Fruit fly (Drosophila melanogaster) whole organism, embryonic: ENCODE measurements around the gene Mrp5.

Source experiments
- Ada2b ChIP-seq: fragments of 200-800 bp; sonication (Bioruptor generic); IDR thresholded peaks from 2 replicates; pipeline ENCODE4 v1.3.6; 2022; ENCODE audit warnings: missing biosample characterization, missing genetic modification characterization
- Atf6 ChIP-seq: fragments of 200-800 bp; sonication (Bioruptor generic); IDR thresholded peaks from 2 replicates; pipeline ENCODE4 v1.3.6; 2022; ENCODE audit warnings: missing biosample characterization, missing genetic modification characterization
- Blimp-1 ChIP-seq: fragments of 200-800 bp; sonication (Bioruptor generic); optimal IDR thresholded peaks from 3 replicates; lab custom pipeline; 2018; ENCODE audit warnings: missing biosample characterization, missing genetic modification characterization, mild to moderate bottlenecking, moderate library complexity, missing genetic modification reagents
- BtbVII ChIP-seq: fragments of 200-800 bp; sonication (Bioruptor generic); optimal IDR thresholded peaks from 3 replicates; lab custom pipeline; 2017; ENCODE audit warnings: missing biosample characterization, mild to moderate bottlenecking, missing genetic modification characterization
- CG12071 ChIP-seq: fragments of 200-800 bp; sonication (Bioruptor generic); optimal IDR thresholded peaks from 3 replicates; lab custom pipeline; 2018; ENCODE audit warnings: missing biosample characterization, mild to moderate bottlenecking, missing genetic modification characterization
- CG12659 ChIP-seq: fragments of 200-800 bp; sonication (Bioruptor generic); optimal IDR thresholded peaks from 3 replicates; lab custom pipeline; 2017; ENCODE audit warnings: mild to moderate bottlenecking, missing biosample characterization, missing genetic modification reagents, missing genetic modification characterization
- CG13624 ChIP-seq: fragments of 200-800 bp; sonication (Bioruptor generic); optimal IDR thresholded peaks from 2 replicates; lab custom pipeline; 2016; ENCODE audit warnings: missing biosample characterization, missing genetic modification characterization
- CG14667 ChIP-seq: fragments of 200-800 bp; sonication (Bioruptor generic); IDR thresholded peaks from 2 replicates; pipeline ENCODE4 v1.3.6; 2022; ENCODE audit warnings: missing biosample characterization, missing genetic modification characterization
- CG15011 ChIP-seq: fragments of 200-800 bp; sonication (Bioruptor generic); optimal IDR thresholded peaks from 3 replicates; lab custom pipeline; 2018; ENCODE audit warnings: missing biosample characterization, mild to moderate bottlenecking, missing genetic modification characterization
- CG17359 ChIP-seq: fragments of 200-800 bp; sonication (Bioruptor generic); optimal IDR thresholded peaks from 3 replicates; lab custom pipeline; 2018; ENCODE audit warnings: missing biosample characterization, mild to moderate bottlenecking, missing genetic modification characterization, moderate library complexity
- CG17612 ChIP-seq: fragments of 200-800 bp; sonication (Bioruptor generic); IDR thresholded peaks from 2 replicates; pipeline ENCODE4 v1.3.6; 2022; ENCODE audit warnings: missing biosample characterization, missing genetic modification characterization
- CG18764 ChIP-seq: fragments of 200-800 bp; sonication (Bioruptor generic); optimal IDR thresholded peaks from 3 replicates; lab custom pipeline; 2016; ENCODE audit warnings: missing biosample characterization, missing genetic modification characterization
- CG42726 ChIP-seq: fragments of 200-800 bp; sonication (Bioruptor generic); IDR thresholded peaks from 2 replicates; pipeline ENCODE4 v1.3.6; 2022; ENCODE audit warnings: missing biosample characterization, missing genetic modification characterization; ENCODE audit not compliant: partially characterized antibody
- CG4820 ChIP-seq: fragments of 200-800 bp; sonication (Bioruptor generic); optimal IDR thresholded peaks from 3 replicates; lab custom pipeline; 2016; ENCODE audit warnings: missing biosample characterization, missing genetic modification characterization
- CG8388 ChIP-seq: fragments of 200-800 bp; sonication (Bioruptor generic); optimal IDR thresholded peaks from 2 replicates; lab custom pipeline; 2019; ENCODE audit warnings: missing biosample characterization, mild to moderate bottlenecking, missing genetic modification characterization, moderate library complexity
- CG8924 ChIP-seq: fragments of 200-800 bp; optimal IDR thresholded peaks from 3 replicates; lab custom pipeline; 2019; ENCODE audit warnings: missing biosample characterization, mild to moderate bottlenecking, missing genetic modification characterization, moderate library complexity
- CG9932 ChIP-seq: fragments of 200-800 bp; sonication (Bioruptor generic); IDR thresholded peaks from 2 replicates; pipeline ENCODE4 v1.3.6; 2022; ENCODE audit warnings: missing biosample characterization, missing genetic modification characterization
- D19A ChIP-seq: fragments of 200-800 bp; optimal IDR thresholded peaks from 3 replicates; lab custom pipeline; 2019; ENCODE audit warnings: missing biosample characterization, mild to moderate bottlenecking, missing genetic modification characterization, moderate library complexity
- Dll ChIP-seq: fragments of 200-800 bp; sonication (Bioruptor generic); IDR thresholded peaks from 4 replicates; pipeline ENCODE4 v1.3.6; 2022; ENCODE audit warnings: missing biosample characterization, missing genetic modification characterization; ENCODE audit not compliant: partially characterized antibody
- Fer2 ChIP-seq: fragments of 200-800 bp; sonication (Bioruptor generic); optimal IDR thresholded peaks from 2 replicates; lab custom pipeline; 2018; ENCODE audit warnings: missing biosample characterization, mild to moderate bottlenecking, missing genetic modification characterization, moderate library complexity
- HLHmδ ChIP-seq: fragments of 200-800 bp; sonication (Bioruptor generic); optimal IDR thresholded peaks from 2 replicates; lab custom pipeline; 2018; ENCODE audit warnings: missing biosample characterization, mild to moderate bottlenecking, missing genetic modification characterization, moderate library complexity
- Hand ChIP-seq: fragments of 200-800 bp; sonication (Bioruptor generic); optimal IDR thresholded peaks from 2 replicates; lab custom pipeline; 2017; ENCODE audit warnings: mild to moderate bottlenecking, missing biosample characterization, missing genetic modification reagents, missing genetic modification characterization
- Hr78 ChIP-seq, 2 experiments: fragments of 200-800 bp in 1 of 2; fragments of >200 bp in 1 of 2; sonication (Bioruptor generic) in 1 of 2; optimal IDR thresholded peaks; 2 replicates each; lab custom pipeline; 2017 to 2019; ENCODE audit warnings: missing biosample characterization in 2 of 2, missing genetic modification characterization in 2 of 2, mild to moderate bottlenecking in 1 of 2, moderate library complexity in 1 of 2
- MESR4 ChIP-seq: fragments of 200-800 bp; sonication (Bioruptor generic); optimal IDR thresholded peaks from 2 replicates; lab custom pipeline; 2018; ENCODE audit warnings: missing biosample characterization, mild to moderate bottlenecking, missing genetic modification characterization, moderate library complexity
- NfI ChIP-seq: fragments of 200-800 bp; sonication (Bioruptor generic); optimal IDR thresholded peaks from 3 replicates; lab custom pipeline; 2018; ENCODE audit warnings: missing biosample characterization, mild to moderate bottlenecking, missing genetic modification characterization, moderate library complexity
- Rx ChIP-seq: fragments of 200-800 bp; sonication (Bioruptor generic); IDR thresholded peaks from 2 replicates; pipeline ENCODE4 v1.3.6; 2022; ENCODE audit warnings: missing biosample characterization, missing genetic modification characterization
- ab ChIP-seq: fragments of 200-800 bp; sonication (Bioruptor generic); optimal IDR thresholded peaks from 2 replicates; lab custom pipeline; 2016; ENCODE audit warnings: missing biosample characterization, missing genetic modification characterization
- ci ChIP-seq: fragments of 200-800 bp; sonication (Bioruptor generic); IDR thresholded peaks from 3 replicates; pipeline ENCODE4 v1.3.6; 2022; ENCODE audit warnings: missing biosample characterization, missing genetic modification characterization
- cwo ChIP-seq: fragments of 200-800 bp; sonication (Bioruptor generic); optimal IDR thresholded peaks from 3 replicates; lab custom pipeline; 2017; ENCODE audit warnings: missing biosample characterization, missing genetic modification characterization, mild to moderate bottlenecking, moderate library complexity, missing genetic modification reagents
- dmrt99B ChIP-seq: fragments of 200-800 bp; sonication (Bioruptor generic); optimal IDR thresholded peaks from 2 replicates; lab custom pipeline; 2018; ENCODE audit warnings: missing biosample characterization, mild to moderate bottlenecking, missing genetic modification characterization, moderate library complexity
- esg ChIP-seq: fragments of 200-800 bp; sonication (Bioruptor generic); conservative IDR thresholded peaks from 2 replicates; pipeline ENCODE4 v1.3.6; 2022; ENCODE audit warnings: missing biosample characterization, missing genetic modification characterization
- fd3F ChIP-seq: fragments of 200-800 bp; sonication (Bioruptor generic); optimal IDR thresholded peaks from 2 replicates; lab custom pipeline; 2018; ENCODE audit warnings: missing biosample characterization, mild to moderate bottlenecking, missing genetic modification characterization, moderate library complexity
- grau ChIP-seq: fragments of 200-800 bp; optimal IDR thresholded peaks from 3 replicates; lab custom pipeline; 2019; ENCODE audit warnings: missing biosample characterization, mild to moderate bottlenecking, missing genetic modification characterization, moderate library complexity
- gsb-n ChIP-seq: fragments of 200-800 bp; sonication (Bioruptor generic); optimal IDR thresholded peaks from 3 replicates; lab custom pipeline; 2018; ENCODE audit warnings: missing biosample characterization, mild to moderate bottlenecking, missing genetic modification characterization
- inv ChIP-seq: fragments of 200-800 bp; sonication (Bioruptor generic); IDR thresholded peaks from 2 replicates; pipeline ENCODE4 v1.3.6; 2022; ENCODE audit warnings: missing biosample characterization, missing genetic modification characterization; ENCODE audit not compliant: partially characterized antibody
- ken ChIP-seq: fragments of 200-800 bp; sonication (Bioruptor generic); IDR thresholded peaks from 3 replicates; pipeline ENCODE4 v1.3.6; 2022; ENCODE audit warnings: missing biosample characterization, missing genetic modification characterization
- klu ChIP-seq: fragments of 200-800 bp; sonication (Bioruptor generic); IDR thresholded peaks from 2 replicates; pipeline ENCODE4 v1.3.6; 2022; ENCODE audit warnings: missing biosample characterization, missing genetic modification characterization
- kni ChIP-seq: fragments of 200-800 bp; sonication (Bioruptor generic); optimal IDR thresholded peaks from 3 replicates; lab custom pipeline; 2017; ENCODE audit warnings: mild to moderate bottlenecking, missing biosample characterization, missing genetic modification reagents, missing genetic modification characterization
- knrl ChIP-seq: fragments of 200-800 bp; sonication (Bioruptor generic); IDR thresholded peaks from 3 replicates; pipeline ENCODE4 v1.3.6; 2022; ENCODE audit warnings: missing biosample characterization, missing genetic modification characterization; ENCODE audit not compliant: partially characterized antibody
- lmd ChIP-seq: fragments of 200-800 bp; sonication (Bioruptor generic); IDR thresholded peaks from 2 replicates; pipeline ENCODE4 v1.3.6; 2022; ENCODE audit warnings: missing biosample characterization, missing genetic modification characterization
- nerfin-1 ChIP-seq: fragments of 200-800 bp; sonication (Bioruptor generic); optimal IDR thresholded peaks from 3 replicates; lab custom pipeline; 2019; ENCODE audit warnings: missing biosample characterization, mild to moderate bottlenecking, missing genetic modification characterization, moderate library complexity
- org-1 ChIP-seq: fragments of 200-800 bp; sonication (Bioruptor generic); optimal IDR thresholded peaks from 2 replicates; lab custom pipeline; 2017; ENCODE audit warnings: missing biosample characterization, missing genetic modification characterization
- otp ChIP-seq: fragments of 200-800 bp; sonication (Bioruptor generic); IDR thresholded peaks from 3 replicates; pipeline ENCODE4, ENCODE4 v1.3.6; 2022; ENCODE audit warnings: missing biosample characterization, missing genetic modification characterization
- pan ChIP-seq, 4 experiments: fragments of >200 bp in 3 of 4; fragments of 200-800 bp in 1 of 4; sonication (Bioruptor generic) in 1 of 4; optimal IDR thresholded peaks in 3 of 4; IDR thresholded peaks in 1 of 4; 2 replicates each; pipeline versions ENCODE4 v1.3.6 to Lab custom; 2017 to 2022; ENCODE audit warnings: missing biosample characterization in 2 of 4, missing genetic modification characterization in 2 of 4, mixed read lengths in 1 of 4
- sisA ChIP-seq: fragments of 200-800 bp; sonication (Bioruptor generic); IDR thresholded peaks from 2 replicates; pipeline ENCODE4 v1.3.6; 2022; ENCODE audit warnings: missing biosample characterization, missing genetic modification characterization
- slp2 ChIP-seq: fragments of 200-800 bp; sonication (Bioruptor generic); optimal IDR thresholded peaks from 2 replicates; lab custom pipeline; 2016; ENCODE audit warnings: missing biosample characterization, missing genetic modification characterization
- ttk ChIP-seq: fragments of 200-800 bp; sonication (Bioruptor generic); IDR thresholded peaks from 2 replicates; pipeline ENCODE4 v2.1.2; 2022; ENCODE audit warnings: missing biosample characterization, missing genetic modification characterization
- twi ChIP-seq: fragments of 200-800 bp; optimal IDR thresholded peaks from 2 replicates; lab custom pipeline; 2019; ENCODE audit warnings: missing biosample characterization, mild to moderate bottlenecking, missing genetic modification characterization, moderate library complexity
- vfl ChIP-seq: fragments of 200-800 bp; sonication (Bioruptor generic); optimal IDR thresholded peaks from 2 replicates; lab custom pipeline; 2016; ENCODE audit warnings: missing biosample characterization, missing genetic modification characterization

Mrp5 gene

dm6 chr3R:19836687-19837086, 38.8 kb downstream of the Mrp5 start, which contains the start of gene bnl (continued):
- peak; percentile 61 for TF ChIP-seq Atf6 (GFP tag; lab: Robert Waterston, UW)
- TF ChIP-seq ken, result peak; percentile 40; the same call in 1 of the 3 replicates
- no peak; the same call in 2 of the 3 replicates for TF ChIP-seq otp (GFP tag; lab: Robert Waterston, UW)
- TF ChIP-seq CG15011 (GFP tag; lab: Kevin White, UChicago), result no peak
- TF ChIP-seq Hand (GFP tag; lab: Kevin White, UChicago), result peak; percentile 6
- no peak for TF ChIP-seq Rx (GFP tag; lab: Robert Waterston, UW)
- peak; percentile 36 for TF ChIP-seq twi (tag; lab: Kevin White, UChicago)
- TF ChIP-seq Fer2, result no peak
- no peak for TF ChIP-seq fd3F (GFP tag; lab: Kevin White, UChicago)
- peak; percentile 29 for TF ChIP-seq NfI (GFP tag; lab: Kevin White, UChicago)
- peak; percentile 57; the same call in 1 of the 2 replicates for TF ChIP-seq klu (GFP tag; lab: Robert Waterston, UW)
- TF ChIP-seq slp2 (GFP tag; lab: Kevin White, UChicago), result peak; percentile 23
- TF ChIP-seq Dll, result peak; percentile 40; the same call in 2 of the 4 replicates
- TF ChIP-seq MESR4 (GFP tag; lab: Kevin White, UChicago), result peak; percentile 40
- peak; percentile 24 for TF ChIP-seq CG13624
- no peak; the same call in 1 of the 2 replicates for TF ChIP-seq CG42726
- TF ChIP-seq Blimp-1 (GFP tag; lab: Kevin White, UChicago), result peak; percentile 24
- peak; percentile 8; the same call in 1 of the 2 replicates for TF ChIP-seq inv
- no peak for TF ChIP-seq CG18764 (GFP tag; lab: Kevin White, UChicago)
- peak; percentile 43 for TF ChIP-seq gsb-n (tag; lab: Kevin White, UChicago)
- TF ChIP-seq ab (GFP tag; lab: Kevin White, UChicago), result no peak
- TF ChIP-seq CG12071, result peak; percentile 71
- no peak for TF ChIP-seq sisA
- TF ChIP-seq org-1 (GFP tag; lab: Kevin White, UChicago), result peak; percentile 21
- TF ChIP-seq nerfin-1 (tag; lab: Kevin White, UChicago), result peak; percentile 34
- no peak for TF ChIP-seq ttk (GFP tag; lab: Robert Waterston, UW)
- TF ChIP-seq dmrt99B, result peak; percentile 23
- TF ChIP-seq pan (optimal IDR thresholded peaks at IDR 0.05; lab: Kevin White, UChicago), result no peak
- no peak for TF ChIP-seq pan (GFP tag; optimal IDR thresholded peaks at IDR 0.05 in 1 of 2, IDR thresholded peaks at IDR 0.05 in 1 of 2)
- TF ChIP-seq BtbVII, result peak; percentile 38
- peak; percentile 22 for TF ChIP-seq D19A (tag; lab: Kevin White, UChicago)
- peak; percentile 12 for TF ChIP-seq CG8388 (GFP tag; lab: Kevin White, UChicago)
- TF ChIP-seq CG14667 (GFP tag; lab: Robert Waterston, UW), result no peak
- TF ChIP-seq CG9932 (GFP tag; lab: Robert Waterston, UW), result no peak
- peak; percentile 13 for TF ChIP-seq CG12659 (GFP tag; lab: Kevin White, UChicago)
- 0 out of 2 replicates have a peak, but pooled peaks have one; percentile 18 for TF ChIP-seq Ada2b (GFP tag; lab: Robert Waterston, UW)
- TF ChIP-seq vfl (GFP tag; lab: Kevin White, UChicago), result peak; percentile 32
- TF ChIP-seq CG17612 (GFP tag; lab: Robert Waterston, UW), result no peak
- no peak for TF ChIP-seq esg
- TF ChIP-seq Hr78 (GFP tag; optimal IDR thresholded peaks at IDR 0.05; lab: Kevin White, UChicago), result peak in 1 of 2 experiments; percentile 20
- peak; percentile 44 for TF ChIP-seq grau
- no peak for TF ChIP-seq CG17359 (tag; lab: Kevin White, UChicago)
- peak; percentile 78 for TF ChIP-seq kni
- peak; percentile 38 for TF ChIP-seq knrl (GFP tag; lab: Robert Waterston, UW)
- peak; percentile 85 for TF ChIP-seq cwo (GFP tag; lab: Kevin White, UChicago)
- peak; percentile 90 for TF ChIP-seq ci (GFP tag; lab: Robert Waterston, UW)
- no peak for TF ChIP-seq CG4820 (GFP tag; lab: Kevin White, UChicago)
- 0 out of 2 replicates have a peak, but pooled peaks have one; percentile 16 for TF ChIP-seq lmd (GFP tag; lab: Robert Waterston, UW)
- peak; percentile 84 for TF ChIP-seq HLHmδ (GFP tag; lab: Kevin White, UChicago)
- TF ChIP-seq CG8924 (tag; lab: Kevin White, UChicago), result peak; percentile 63
